Worm (Caenorhabditis elegans): ENCODE results near the gene fbxa-82.
A peak's percentile ranks its signal among the peaks of the same experiment; 100 is the strongest.

The fbxa-82 gene

ce11 chrV:15082291-15082690 is 30.0 kb upstream of the fbxa-82 start, which contains the start of the genes C01G10.10 and C01G10.9:
C01G10.10 (minus strand) TSS chrV:15082441.
C01G10.9 (plus strand) TSS chrV:15082530.
- TF ChIP-seq T26A8.4 (GFP tag; IDR thresholded peaks at IDR 0.05) (no peak), ceh-44 (GFP tag; IDR thresholded peaks at IDR 0.05) (no peak), lin-15B (tag; optimal IDR thresholded peaks at IDR 0.05) (no peak), egl-27 (tag; optimal IDR thresholded peaks at IDR 0.05) (no peak), fkh-10 (GFP tag; optimal IDR thresholded peaks at IDR 0.05) (no peak), spr-3 (GFP tag; optimal IDR thresholded peaks at IDR 0.05) (no peak), daf-12 (tag; optimal IDR thresholded peaks at IDR 0.05) (no peak), lin-1 (GFP tag; IDR thresholded peaks at IDR 0.05) (no peak), ceh-82 (tag; optimal IDR thresholded peaks at IDR 0.05) (no peak), ctbp-1 (GFP tag; IDR thresholded peaks at IDR 0.05) (no peak), attf-4 (tag; optimal IDR thresholded peaks at IDR 0.05) (no peak), rbr-2 (tag; optimal IDR thresholded peaks at IDR 0.05) (peak; percentile 36), dmd-8 (GFP tag; IDR thresholded peaks at IDR 0.05) (no peak), nhr-28 (tag; optimal IDR thresholded peaks at IDR 0.05) (no peak), mdt-29 (GFP tag; IDR thresholded peaks at IDR 0.05) (no peak), zag-1 (tag; optimal IDR thresholded peaks at IDR 0.05) (no peak), F37D6.2 (tag; optimal IDR thresholded peaks at IDR 0.05) (no peak), unc-62 (GFP tag; optimal IDR thresholded peaks at IDR 0.05 in 1 of 2) (no peak), unc-62 (tag; optimal IDR thresholded peaks at IDR 0.05) (no peak), mep-1 (tag; optimal IDR thresholded peaks at IDR 0.05) (peak; percentile 48), nhr-111 (GFP tag; optimal IDR thresholded peaks at IDR 0.05) (no peak), nhr-102 (tag; optimal IDR thresholded peaks at IDR 0.05) (peak; percentile 8), mes-2 (tag; optimal IDR thresholded peaks at IDR 0.05; ENCODE audit: poor library complexity, severe bottlenecking) (peak; percentile 98), tag-97 (GFP tag; IDR thresholded peaks at IDR 0.05) (no peak), ces-1 (GFP tag; optimal IDR thresholded peaks at IDR 0.05) (no peak), dve-1 (tag; optimal IDR thresholded peaks at IDR 0.05; ENCODE audit: insufficient read depth) (peak; percentile 39), ZK337.2 (GFP tag; IDR thresholded peaks at IDR 0.05) (0 out of 2 replicates have a peak, but pooled peaks have one; percentile 69), nhr-10 (tag; optimal IDR thresholded peaks at IDR 0.05) (no peak), lin-29 (GFP tag; IDR thresholded peaks at IDR 0.05) (no peak), ceh-20 (GFP tag; IDR thresholded peaks at IDR 0.05) (no peak), dmd-9 (GFP tag; IDR thresholded peaks at IDR 0.05) (peak; percentile 58; the same call in 1 of the 2 replicates), F49E8.2 (tag; optimal IDR thresholded peaks at IDR 0.05; ENCODE audit: borderline replicate concordance) (peak; percentile 1), F10B5.3 (tag; optimal IDR thresholded peaks at IDR 0.05) (no peak), lin-38 (GFP tag; IDR thresholded peaks at IDR 0.05) (peak; percentile 74), hlh-11 (tag; optimal IDR thresholded peaks at IDR 0.05) (no peak), cey-2 (tag; optimal IDR thresholded peaks at IDR 0.05; ENCODE audit: borderline replicate concordance, insufficient read depth) (no peak), pqm-1 (tag; optimal IDR thresholded peaks at IDR 0.05) (no peak), zip-11 (GFP tag; IDR thresholded peaks at IDR 0.05) (no peak), nhr-237 (tag; optimal IDR thresholded peaks at IDR 0.05) (no peak), gei-8 (GFP tag; optimal IDR thresholded peaks at IDR 0.05) (no peak), hif-1 (tag; optimal IDR thresholded peaks at IDR 0.05) (peak in 1 of 2 experiments; percentile 80), nhr-41 (GFP tag; IDR thresholded peaks at IDR 0.05) (no peak), nhr-25 (tag; optimal IDR thresholded peaks at IDR 0.05; ENCODE audit: borderline replicate concordance, insufficient read depth) (no peak), aha-1 (tag) (peak; percentile 31), madf-5 (GFP tag; IDR thresholded peaks at IDR 0.05) (no peak), daf-16 (GFP tag; optimal IDR thresholded peaks at IDR 0.05) (peak in 1 of 2 experiments; percentile 7), daf-16 (tag; optimal IDR thresholded peaks at IDR 0.05) (peak; percentile 19), F44E2.7 (GFP tag; IDR thresholded peaks at IDR 0.05) (no peak), saeg-2 (GFP tag; IDR thresholded peaks at IDR 0.05) (no peak), hlh-30 (tag; optimal IDR thresholded peaks at IDR 0.05; ENCODE audit: insufficient read depth) (peak; percentile 3), lin-13 (GFP tag; optimal IDR thresholded peaks at IDR 0.05) (peak; percentile 49), zfp-2 (tag; optimal IDR thresholded peaks at IDR 0.05) (no peak)

Data from whole organism, L4 larva.